Worm (Caenorhabditis elegans) whole organism, early embryonic: Measurements from ENCODE around the gene ptr-15.

ENCODE experiments used
- B0310.2 ChIP-seq: sonication (generic microtip); optimal IDR thresholded peaks from 2 replicates; lab custom pipeline; 2016; ENCODE audit warnings: mild to moderate bottlenecking, missing genetic modification characterization, missing compliant biosample characterization
- F13C5.2 ChIP-seq: sonication (generic microtip); optimal IDR thresholded peaks from 2 replicates; lab custom pipeline; 2017; ENCODE audit warnings: mild to moderate bottlenecking, missing genetic modification characterization, inconsistent platforms, missing compliant biosample characterization
- aly-1 ChIP-seq: sonication (generic microtip); optimal IDR thresholded peaks from 2 replicates; lab custom pipeline; 2016; ENCODE audit warnings: missing genetic modification characterization, missing compliant biosample characterization
- ama-1 ChIP-seq: fragments of 150-350 bp; optimal IDR thresholded peaks from 2 replicates; lab custom pipeline; 2014
- ceh-13 ChIP-seq: fragments of 200-800 bp; sonication (Bioruptor generic); optimal IDR thresholded peaks from 2 replicates; lab custom pipeline; 2018; ENCODE audit warnings: mild to moderate bottlenecking, missing genetic modification characterization, missing compliant biosample characterization
- ceh-36 ChIP-seq: sonication (generic microtip); optimal IDR thresholded peaks from 2 replicates; lab custom pipeline; 2016; ENCODE audit warnings: missing genetic modification characterization, inconsistent platforms, missing compliant biosample characterization
- ets-7 ChIP-seq: sonication (generic microtip); optimal IDR thresholded peaks from 2 replicates; lab custom pipeline; 2016; ENCODE audit warnings: missing genotype, missing genetic modification characterization, missing compliant biosample characterization
- flt-1 ChIP-seq: fragments of 200-800 bp; sonication (Bioruptor generic); IDR thresholded peaks from 2 replicates; pipeline ENCODE4 v1.3.6; 2022; ENCODE audit warnings: missing genetic modification characterization, missing compliant biosample characterization
- hmbx-1 ChIP-seq: sonication (generic microtip); optimal IDR thresholded peaks from 2 replicates; lab custom pipeline; 2016; ENCODE audit warnings: mild to moderate bottlenecking, missing genetic modification characterization, missing compliant biosample characterization
- hmg-4 ChIP-seq: fragments of 200-800 bp; sonication (Bioruptor generic); optimal IDR thresholded peaks from 2 replicates; lab custom pipeline; 2018; ENCODE audit warnings: mild to moderate bottlenecking, missing genetic modification characterization, missing compliant biosample characterization
- hnd-1 ChIP-seq: sonication (generic microtip); optimal IDR thresholded peaks from 2 replicates; lab custom pipeline; 2016; ENCODE audit warnings: missing genetic modification characterization, missing compliant biosample characterization
- pes-1 ChIP-seq: fragments of 200-800 bp; sonication (Bioruptor generic); IDR thresholded peaks from 2 replicates; pipeline ENCODE4 v1.3.6; 2022; ENCODE audit warnings: missing genetic modification reagents, missing genetic modification characterization, missing compliant biosample characterization
- scrt-1 ChIP-seq: fragments of 200-800 bp; sonication (Bioruptor generic); IDR thresholded peaks from 2 replicates; pipeline ENCODE4 v1.3.6; 2022; ENCODE audit warnings: missing genetic modification characterization, missing compliant biosample characterization
- sea-1 ChIP-seq: fragments of 200-800 bp; sonication (Bioruptor generic); conservative IDR thresholded peaks from 2 replicates; pipeline ENCODE4 v1.3.6; 2022; ENCODE audit warnings: missing genetic modification characterization, missing compliant biosample characterization
- tbx-11 ChIP-seq: fragments of 200-800 bp; sonication (Bioruptor generic); IDR thresholded peaks from 2 replicates; pipeline ENCODE4 v1.3.6; 2022; ENCODE audit warnings: missing genetic modification characterization, missing compliant biosample characterization
- tbx-37 ChIP-seq: fragments of 200-800 bp; sonication (Bioruptor generic); conservative IDR thresholded peaks from 2 replicates; pipeline ENCODE4 v1.3.6; 2022; ENCODE audit warnings: missing genetic modification reagents, missing genetic modification characterization, missing compliant biosample characterization
- tra-4 ChIP-seq: sonication (generic microtip); optimal IDR thresholded peaks from 2 replicates; lab custom pipeline; 2017; ENCODE audit warnings: missing genetic modification characterization, missing compliant biosample characterization

ptr-15 gene

DNA sequence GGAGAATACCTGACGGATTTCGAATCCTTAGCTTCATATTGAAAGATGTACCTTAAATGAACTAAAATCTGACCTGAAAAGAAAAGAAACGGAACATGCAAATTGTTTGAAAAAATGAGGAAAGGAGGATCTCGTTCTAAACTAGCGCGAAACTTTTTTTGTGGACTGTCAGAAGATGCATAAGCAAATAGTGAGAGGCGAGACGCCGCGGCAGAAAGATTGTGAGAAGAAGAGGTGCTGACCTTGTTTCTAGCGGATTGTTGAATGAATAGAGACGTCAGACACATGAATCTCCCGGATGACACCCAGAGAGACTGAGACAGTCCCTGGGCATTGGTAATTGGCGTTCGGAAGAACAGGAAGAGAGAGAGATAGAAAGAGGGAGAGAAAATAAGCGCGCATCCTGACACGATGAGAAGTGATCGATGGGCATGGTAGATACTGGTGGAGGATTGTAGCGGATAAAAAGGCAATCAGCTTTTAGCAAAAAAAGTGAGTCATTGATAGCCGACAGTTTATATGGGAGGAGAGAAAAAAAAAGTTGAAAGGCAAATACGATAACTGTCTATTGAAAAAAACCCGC, at the start of gene ptr-15:
ptr-15 (minus strand) TSS at position 51 of the 583 bp plus-strand sequence.
- TF ChIP-seq hnd-1 (tag; lab: Kevin White, UChicago): no peak
- no peak for TF ChIP-seq tbx-11
- no peak for TF ChIP-seq aly-1 (tag; lab: Kevin White, UChicago)
- no peak for TF ChIP-seq ceh-13 (GFP tag; lab: Kevin White, UChicago)
- TF ChIP-seq F13C5.2: no peak
- no peak for TF ChIP-seq hmbx-1 (tag; lab: Kevin White, UChicago)
- no peak for TF ChIP-seq ceh-36 (tag; lab: Kevin White, UChicago)
- no peak for TF ChIP-seq pes-1

DNA sequence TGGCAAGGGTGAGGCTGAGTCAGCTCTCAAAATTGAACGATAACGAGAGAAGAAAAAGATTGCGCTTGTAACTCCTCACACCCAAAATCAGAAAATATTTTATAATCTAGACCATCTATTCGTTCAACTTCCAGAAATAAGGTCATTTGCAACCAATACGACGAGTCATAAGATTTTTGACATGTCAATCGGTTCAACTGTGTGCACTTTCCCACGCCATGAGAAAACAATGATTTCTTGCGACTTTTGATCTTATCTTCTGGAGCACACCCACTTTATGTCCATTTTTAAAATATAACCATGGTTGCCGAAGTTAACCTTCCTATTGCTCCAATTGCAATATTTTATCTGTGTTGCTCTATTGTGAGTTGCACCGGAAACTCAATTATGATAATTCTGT, 47.3 kb upstream of the ptr-15 start, which contains the start of gene srsx-32:
srsx-32 (plus strand) TSS at position 301 of the 400 bp plus-strand sequence.
- TF ChIP-seq hmbx-1 (tag; lab: Kevin White, UChicago) (no peak), ama-1 (lab: Kevin White, UChicago) (no peak), sea-1 (GFP tag; lab: Robert Waterston, UW) (no peak), hmg-4 (GFP tag; lab: Kevin White, UChicago) (no peak), scrt-1 (GFP tag; lab: Robert Waterston, UW) (no peak), ceh-36 (tag; lab: Kevin White, UChicago) (no peak), tbx-37 (GFP tag; lab: Robert Waterston, UW) (no peak), hnd-1 (tag; lab: Kevin White, UChicago) (no peak), tra-4 (tag; lab: Kevin White, UChicago) (no peak), pes-1 (no peak), flt-1 (GFP tag; lab: Robert Waterston, UW) (no peak), ets-7 (tag; lab: Kevin White, UChicago) (no peak), B0310.2 (no peak), ceh-13 (GFP tag; lab: Kevin White, UChicago) (no peak), tbx-11 (no peak), aly-1 (tag; lab: Kevin White, UChicago) (no peak), F13C5.2 (no peak)

- TF ChIP-seq aly-1 (tag; lab: Kevin White, UChicago) (no peak), flt-1 (GFP tag; lab: Robert Waterston, UW) (no peak), hmbx-1 (tag; lab: Kevin White, UChicago) (no peak), ceh-36 (tag; lab: Kevin White, UChicago) (no peak), B0310.2 (no peak), ets-7 (tag; lab: Kevin White, UChicago) (no peak), ceh-13 (GFP tag; lab: Kevin White, UChicago) (no peak), pes-1 (no peak), tbx-11 (no peak)
These were observed 46.1 kb upstream of the ptr-15 start, which contains the start of gene C33G8.13 for ce11 chrV:7015872-7016271. Gene C33G8.13, minus strand, starts transcription at chrV:7015972.

DNA sequence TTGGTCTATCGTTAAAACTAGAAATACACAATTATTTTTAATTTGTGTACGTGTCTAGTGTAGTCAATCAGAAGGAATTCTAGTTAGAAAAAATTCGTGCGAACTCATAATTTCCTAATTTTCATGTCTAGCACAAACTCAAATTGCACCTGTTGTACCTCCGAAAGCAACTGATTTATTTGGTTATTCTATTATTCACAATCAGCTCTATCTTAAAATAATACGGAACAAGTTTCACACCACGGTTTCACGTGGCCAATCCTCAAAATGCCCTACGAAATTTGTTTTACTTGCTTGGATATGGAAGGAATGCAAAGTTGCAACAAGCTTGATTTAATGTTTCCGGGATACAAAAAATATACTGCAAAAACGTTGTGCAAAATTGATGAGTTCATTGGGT, 42.8 kb upstream of the ptr-15 start, which contains the start of gene srw-127:
srw-127 (plus strand) TSS at position 301 of the 400 bp plus-strand sequence.
- TF ChIP-seq sea-1 (GFP tag; lab: Robert Waterston, UW) (no peak), F13C5.2 (no peak), B0310.2 (no peak)

DNA sequence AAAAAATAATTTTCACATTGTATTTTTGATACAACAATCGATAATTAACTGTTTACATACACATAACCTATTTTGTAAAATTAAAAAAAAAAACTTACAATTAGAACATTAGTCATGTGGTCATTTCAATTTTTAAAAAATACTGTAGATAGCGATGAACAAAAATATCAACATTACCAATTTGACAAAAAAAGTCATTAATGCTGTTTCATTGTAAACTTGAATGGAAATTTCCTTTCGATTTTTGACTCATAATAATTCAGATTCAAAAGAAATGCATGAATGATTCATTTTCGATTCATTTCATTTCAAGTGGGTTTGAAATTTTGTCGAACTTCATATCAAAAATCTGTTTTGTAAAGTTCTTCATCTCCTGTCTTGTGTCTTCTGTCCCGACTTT, 39.7 kb upstream of the ptr-15 start, which contains the start of gene C33G8.2:
C33G8.2 (plus strand) TSS at position 301 of the 400 bp plus-strand sequence.
- TF ChIP-seq ceh-36 (tag; lab: Kevin White, UChicago) (no peak), tbx-37 (GFP tag; lab: Robert Waterston, UW) (no peak), B0310.2 (no peak)

DNA sequence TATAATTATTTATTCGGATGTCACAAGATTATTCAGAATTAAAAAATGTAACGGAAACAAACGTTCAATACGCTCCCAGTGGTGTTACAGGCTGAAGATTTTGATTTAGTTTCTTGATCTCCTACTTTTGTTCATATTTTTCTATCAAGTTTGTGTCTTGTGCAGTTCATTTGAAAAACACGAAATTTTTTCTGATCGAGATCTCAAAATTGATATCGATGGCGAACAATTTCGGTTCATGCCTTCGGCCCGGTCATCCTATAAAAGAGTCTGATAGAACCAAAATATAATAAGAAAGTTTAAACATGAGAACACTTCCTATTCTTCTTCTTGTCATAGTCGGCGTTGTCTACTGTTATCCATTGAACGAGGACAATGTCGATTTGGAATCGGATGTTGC, 37.5 kb upstream of the ptr-15 start, which contains the start of gene drd-10:
drd-10 (plus strand) TSS at position 301 of the 400 bp plus-strand sequence.
- no peak for TF ChIP-seq hnd-1 (tag; lab: Kevin White, UChicago)
- TF ChIP-seq tra-4 (tag; lab: Kevin White, UChicago): no peak

- no peak for TF ChIP-seq hmbx-1 (tag; lab: Kevin White, UChicago)
- no peak for TF ChIP-seq pes-1
- no peak for TF ChIP-seq ets-7 (tag; lab: Kevin White, UChicago)
- TF ChIP-seq tbx-11: no peak
These were observed 36.2 kb upstream of the ptr-15 start, which contains the start of gene spig-10 for ce11 chrV:7005964-7006363. Gene spig-10, plus strand, starts transcription at chrV:7006264.

DNA sequence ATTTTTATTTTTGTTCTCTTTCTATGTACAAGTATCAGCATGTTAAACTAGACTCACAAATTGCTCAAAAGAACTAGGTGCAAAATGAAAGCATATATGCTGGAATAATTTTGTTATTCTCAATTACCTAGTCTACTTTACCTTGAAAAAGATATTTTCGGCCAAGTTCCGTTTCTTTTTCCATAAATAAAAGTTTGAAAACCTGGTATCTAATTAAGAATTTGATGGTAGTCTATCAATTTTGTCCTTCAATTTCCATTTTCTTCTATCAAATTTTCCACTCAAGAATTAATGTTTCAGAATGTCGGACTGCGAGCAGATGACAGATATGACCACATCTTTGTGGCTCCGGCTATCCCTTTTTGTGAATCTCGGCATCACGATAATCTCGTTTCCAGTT, 34.0 kb upstream of the ptr-15 start, which contains the start of gene srab-4:
srab-4 (plus strand) TSS at position 301 of the 400 bp plus-strand sequence.
- no peak for TF ChIP-seq ceh-36 (tag; lab: Kevin White, UChicago)
- no peak for TF ChIP-seq pes-1
- no peak for TF ChIP-seq hmbx-1 (tag; lab: Kevin White, UChicago)
- TF ChIP-seq ceh-13 (GFP tag; lab: Kevin White, UChicago): no peak
- TF ChIP-seq flt-1 (GFP tag; lab: Robert Waterston, UW): no peak
- TF ChIP-seq aly-1 (tag; lab: Kevin White, UChicago): no peak
- TF ChIP-seq ama-1 (lab: Kevin White, UChicago): no peak
- no peak for TF ChIP-seq tra-4 (tag; lab: Kevin White, UChicago)
- TF ChIP-seq scrt-1 (GFP tag; lab: Robert Waterston, UW): no peak
- no peak for TF ChIP-seq F13C5.2
- TF ChIP-seq hnd-1 (tag; lab: Kevin White, UChicago): no peak
- TF ChIP-seq B0310.2: no peak
- no peak for TF ChIP-seq tbx-11
- TF ChIP-seq hmg-4 (GFP tag; lab: Kevin White, UChicago): no peak
- no peak for TF ChIP-seq ets-7 (tag; lab: Kevin White, UChicago)
- TF ChIP-seq sea-1 (GFP tag; lab: Robert Waterston, UW): no peak
- no peak for TF ChIP-seq tbx-37 (GFP tag; lab: Robert Waterston, UW)
